Worm (Caenorhabditis elegans) whole organism, mixed stage, embryonic: Measurements from ENCODE around the gene txt-13.
A peak's percentile ranks its signal among the peaks of the same experiment; 100 is the strongest.

Source experiments
- M03D4.4 ChIP-seq: sonication (generic microtip); optimal IDR thresholded peaks from 2 replicates; lab custom pipeline; 2017; ENCODE audit warnings: mild to moderate bottlenecking, missing genetic modification characterization, missing compliant biosample characterization
- bed-3 ChIP-seq: fragments of 200-800 bp; sonication (Bioruptor generic); optimal IDR thresholded peaks from 3 replicates; lab custom pipeline; 2018; ENCODE audit warnings: mild to moderate bottlenecking, missing genetic modification characterization, moderate library complexity, missing compliant biosample characterization
- blmp-1 ChIP-seq: fragments of 150-350 bp; optimal IDR thresholded peaks from 2 replicates; lab custom pipeline; 2014; ENCODE audit warnings: missing biosample characterization, missing genetic modification characterization
- ceh-39 ChIP-seq: fragments of 150-350 bp; optimal IDR thresholded peaks from 2 replicates; lab custom pipeline; 2014; ENCODE audit warnings: missing biosample characterization, missing genetic modification characterization
- ceh-43 ChIP-seq: fragments of 200-800 bp; sonication (Bioruptor generic); optimal IDR thresholded peaks from 2 replicates; lab custom pipeline; 2018; ENCODE audit warnings: mild to moderate bottlenecking, missing genetic modification characterization, moderate library complexity, missing compliant biosample characterization
- ceh-83 ChIP-seq: fragments of 200-800 bp; sonication (Bioruptor generic); optimal IDR thresholded peaks from 2 replicates; lab custom pipeline; 2018; ENCODE audit warnings: mild to moderate bottlenecking, missing genetic modification characterization, missing compliant biosample characterization
- ces-1 ChIP-seq: fragments of 150-350 bp; optimal IDR thresholded peaks from 2 replicates; lab custom pipeline; 2014; ENCODE audit warnings: missing biosample characterization, missing genetic modification reagents, missing genetic modification characterization
- elt-1 ChIP-seq: sonication (generic microtip); optimal IDR thresholded peaks from 2 replicates; lab custom pipeline; 2017; ENCODE audit warnings: missing genetic modification characterization, mild to moderate bottlenecking, missing compliant biosample characterization, antibody characterized with exemption, moderate library complexity, borderline replicate concordance; ENCODE audit not compliant: insufficient read depth
- elt-3 ChIP-seq: fragments of 150-350 bp; optimal IDR thresholded peaks from 2 replicates; lab custom pipeline; 2014; ENCODE audit warnings: missing biosample characterization, missing genetic modification characterization
- ham-2 ChIP-seq: fragments of 200-800 bp; sonication (Bioruptor generic); optimal IDR thresholded peaks from 2 replicates; lab custom pipeline; 2018; ENCODE audit warnings: mild to moderate bottlenecking, missing genetic modification characterization, missing compliant biosample characterization
- hlh-1 ChIP-seq: fragments of 150-350 bp; optimal IDR thresholded peaks from 2 replicates; lab custom pipeline; 2014; ENCODE audit warnings: missing biosample characterization, missing genetic modification reagents, missing genetic modification characterization
- lin-13 ChIP-seq: fragments of 150-350 bp; optimal IDR thresholded peaks from 2 replicates; lab custom pipeline; 2014; ENCODE audit warnings: missing biosample characterization, missing genetic modification characterization
- lsy-2 ChIP-seq: fragments of 150-350 bp; optimal IDR thresholded peaks from 2 replicates; lab custom pipeline; 2014; ENCODE audit warnings: missing biosample characterization, missing genetic modification characterization
- mab-5 ChIP-seq: fragments of 150-350 bp; optimal IDR thresholded peaks from 2 replicates; lab custom pipeline; 2014; ENCODE audit warnings: missing biosample characterization, missing genetic modification characterization
- mep-1 ChIP-seq: fragments of 150-350 bp; optimal IDR thresholded peaks from 2 replicates; lab custom pipeline; 2017; ENCODE audit warnings: missing biosample characterization, missing genetic modification reagents, missing genetic modification characterization, inconsistent platforms
- mls-2 ChIP-seq: sonication (generic microtip); optimal IDR thresholded peaks from 2 replicates; lab custom pipeline; 2016; ENCODE audit warnings: mild to moderate bottlenecking, missing genetic modification characterization, moderate library complexity, missing compliant biosample characterization
- nhr-12 ChIP-seq: fragments of 150-350 bp; optimal IDR thresholded peaks from 2 replicates; lab custom pipeline; 2014; ENCODE audit warnings: missing biosample characterization, missing genetic modification characterization
- nhr-2 ChIP-seq: fragments of 150-350 bp; optimal IDR thresholded peaks from 2 replicates; lab custom pipeline; 2014; ENCODE audit warnings: missing biosample characterization, missing genetic modification characterization
- nhr-237 ChIP-seq: fragments of 150-350 bp; optimal IDR thresholded peaks from 2 replicates; lab custom pipeline; 2014; ENCODE audit warnings: missing biosample characterization, missing genetic modification characterization
- nhr-76 ChIP-seq: sonication (generic microtip); optimal IDR thresholded peaks from 2 replicates; lab custom pipeline; 2017; ENCODE audit warnings: missing biosample characterization, missing genetic modification characterization
- pha-4 ChIP-seq: fragments of 150-350 bp; optimal IDR thresholded peaks from 2 replicates; lab custom pipeline; 2018; ENCODE audit warnings: missing biosample characterization, missing genetic modification reagents, missing genetic modification characterization
- sem-2 ChIP-seq: fragments of 200-800 bp; sonication (Bioruptor generic); optimal IDR thresholded peaks from 2 replicates; lab custom pipeline; 2018; ENCODE audit warnings: mild to moderate bottlenecking, missing genetic modification characterization, missing compliant biosample characterization
- sptf-1 ChIP-seq: sonication (generic microtip); optimal IDR thresholded peaks from 2 replicates; lab custom pipeline; 2017; ENCODE audit warnings: mild to moderate bottlenecking, missing genetic modification characterization, moderate library complexity, missing compliant biosample characterization
- tbx-8 ChIP-seq: fragments of 200-800 bp; sonication (Bioruptor generic); optimal IDR thresholded peaks from 2 replicates; lab custom pipeline; 2018; ENCODE audit warnings: mild to moderate bottlenecking, missing genetic modification characterization, moderate library complexity, missing compliant biosample characterization
- unc-62 ChIP-seq: fragments of 150-350 bp; optimal IDR thresholded peaks from 2 replicates; lab custom pipeline; 2014; ENCODE audit warnings: missing biosample characterization, missing genetic modification reagents, missing genetic modification characterization
- zip-8 ChIP-seq: fragments of 150-350 bp; optimal IDR thresholded peaks from 2 replicates; lab custom pipeline; 2014; ENCODE audit warnings: missing biosample characterization, missing genetic modification characterization

Gene txt-13

DNA sequence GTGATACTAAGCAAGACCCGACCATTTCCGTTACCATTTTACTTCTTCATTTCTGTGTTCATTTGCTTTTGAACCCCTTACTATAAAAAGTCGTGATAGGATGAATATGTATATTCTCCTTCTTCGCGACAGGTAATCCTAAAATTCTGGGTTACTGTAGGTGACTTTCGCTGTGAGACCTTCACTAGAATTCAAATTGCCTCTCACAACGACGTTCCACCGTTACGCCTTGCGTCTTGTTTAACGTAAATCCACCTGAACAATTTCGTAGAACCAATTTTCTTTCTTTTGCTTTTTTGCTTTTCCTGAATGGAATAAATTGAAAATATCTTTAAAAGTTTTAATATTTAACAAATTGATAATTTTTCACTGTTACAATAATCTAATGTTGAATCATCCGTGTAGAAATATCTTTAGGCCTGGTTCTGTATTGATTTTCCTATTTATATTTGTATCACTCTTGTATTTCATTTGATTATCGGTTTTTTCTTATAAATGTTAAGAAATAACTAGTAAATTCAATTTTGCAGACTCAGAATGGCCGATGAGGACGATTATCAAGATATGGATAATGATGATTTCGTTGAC is 8.5 kb downstream of the txt-13 start, which contains the start of gene rpb-6:
Gene rpb-6 (plus strand): TSS at position 538 of the 588 bp plus-strand sequence.
- TF ChIP-seq bed-3 (GFP tag; lab: Kevin White, UChicago): no peak
- TF ChIP-seq lin-13 (tag; lab: Kevin White, UChicago): peak; percentile 9
- TF ChIP-seq pha-4 (tag; lab: Kevin White, UChicago): no peak
- TF ChIP-seq lsy-2 (tag; lab: Kevin White, UChicago): peak; percentile 70
- no peak for TF ChIP-seq mep-1 (tag; lab: Kevin White, UChicago)
- no peak for TF ChIP-seq M03D4.4
- TF ChIP-seq nhr-76 (tag; lab: Kevin White, UChicago): no peak

DNA sequence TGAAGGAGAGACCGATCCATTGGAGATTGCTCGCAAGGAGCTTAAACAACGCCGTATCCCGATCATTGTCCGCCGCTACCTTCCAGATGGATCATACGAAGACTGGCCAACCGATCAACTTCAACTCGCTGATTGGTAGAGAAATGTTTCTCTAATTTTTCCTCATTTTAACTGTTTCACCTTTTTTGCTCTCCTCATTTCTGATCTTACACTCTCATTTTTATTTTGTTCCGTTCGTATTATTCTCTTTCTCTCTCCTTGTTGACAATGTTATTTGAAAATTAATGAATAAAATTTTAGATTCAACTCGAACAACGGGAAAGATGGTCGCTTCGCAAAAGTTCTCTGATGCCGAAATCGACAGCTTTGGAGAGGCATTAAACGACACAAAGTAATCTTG is 9.3 kb downstream of the txt-13 start, which contains the start of gene dohh-1:
Gene dohh-1 (plus strand): TSS at position 301 of the 400 bp plus-strand sequence.
- no peak for TF ChIP-seq zip-8 (tag; lab: Kevin White, UChicago)
- TF ChIP-seq nhr-76 (tag; lab: Kevin White, UChicago): no peak
- no peak for TF ChIP-seq nhr-2 (tag; lab: Kevin White, UChicago)
- no peak for TF ChIP-seq pha-4 (tag; lab: Kevin White, UChicago)
- no peak for TF ChIP-seq sptf-1
- no peak for TF ChIP-seq M03D4.4
- TF ChIP-seq mab-5: no peak
- no peak for TF ChIP-seq ces-1

DNA sequence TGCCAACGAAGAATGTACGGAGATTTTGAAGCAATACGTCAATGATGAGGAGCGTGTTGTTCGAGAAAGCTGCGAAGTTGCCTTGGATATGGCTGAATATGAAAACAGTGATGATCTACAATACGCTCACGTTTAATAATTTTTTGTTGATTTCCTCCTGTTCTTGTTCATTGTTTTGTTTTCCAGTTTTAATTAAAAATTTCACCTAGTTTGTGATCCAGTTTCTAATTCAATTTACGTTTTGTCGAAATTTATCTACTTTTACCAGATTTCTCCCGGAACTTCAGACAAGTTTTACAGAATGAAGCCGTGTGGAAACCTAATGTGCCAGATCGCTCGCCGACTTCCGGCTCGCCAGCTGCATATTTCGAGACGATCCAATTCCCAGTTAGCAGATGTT is 10.4 kb downstream of the txt-13 start, which contains the start of gene dap-3:
Gene dap-3 (plus strand): TSS at position 301 of the 400 bp plus-strand sequence.
- no peak for TF ChIP-seq ceh-83 (GFP tag; lab: Kevin White, UChicago)
- TF ChIP-seq sptf-1: no peak
- no peak for TF ChIP-seq lsy-2 (tag; lab: Kevin White, UChicago)
- no peak for TF ChIP-seq hlh-1 (tag; lab: Kevin White, UChicago)
- no peak for TF ChIP-seq blmp-1 (tag; lab: Kevin White, UChicago)
- TF ChIP-seq elt-3: no peak
- no peak for TF ChIP-seq M03D4.4
- no peak for TF ChIP-seq pha-4 (tag; lab: Kevin White, UChicago)

DNA sequence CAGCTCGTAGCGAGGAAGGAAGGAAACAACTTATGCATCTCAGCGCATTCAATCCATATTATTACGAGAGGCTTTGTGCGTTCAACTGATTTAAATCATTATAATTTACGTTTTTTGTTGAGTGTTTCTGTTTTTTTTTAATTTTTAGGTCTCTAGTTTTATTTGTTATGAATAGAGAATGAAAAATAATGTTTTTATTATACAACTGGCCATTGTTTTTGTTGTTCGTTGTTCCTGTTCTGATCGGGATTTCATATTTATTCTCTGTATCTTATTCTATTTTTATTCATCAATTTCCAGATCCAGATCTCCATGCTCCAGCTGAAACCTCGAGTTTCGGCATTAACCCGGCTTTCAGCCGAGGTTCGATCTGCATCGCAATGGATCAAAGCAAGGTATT is 11.9 kb downstream of the txt-13 start, which contains the start of gene mrps-22:
Gene mrps-22 (plus strand): TSS at position 301 of the 400 bp plus-strand sequence.
- no peak for TF ChIP-seq lsy-2 (tag; lab: Kevin White, UChicago)
- no peak for TF ChIP-seq unc-62
- no peak for TF ChIP-seq sem-2 (GFP tag; lab: Kevin White, UChicago)
- TF ChIP-seq nhr-76 (tag; lab: Kevin White, UChicago): no peak
- no peak for TF ChIP-seq elt-3
- TF ChIP-seq mls-2: no peak
- no peak for TF ChIP-seq hlh-1 (tag; lab: Kevin White, UChicago)
- no peak for TF ChIP-seq ceh-83 (GFP tag; lab: Kevin White, UChicago)
- no peak for TF ChIP-seq ces-1
- no peak for TF ChIP-seq tbx-8 (GFP tag; lab: Kevin White, UChicago)
- no peak for TF ChIP-seq mab-5
- no peak for TF ChIP-seq pha-4 (tag; lab: Kevin White, UChicago)
- no peak for TF ChIP-seq ceh-39 (tag; lab: Kevin White, UChicago)

DNA sequence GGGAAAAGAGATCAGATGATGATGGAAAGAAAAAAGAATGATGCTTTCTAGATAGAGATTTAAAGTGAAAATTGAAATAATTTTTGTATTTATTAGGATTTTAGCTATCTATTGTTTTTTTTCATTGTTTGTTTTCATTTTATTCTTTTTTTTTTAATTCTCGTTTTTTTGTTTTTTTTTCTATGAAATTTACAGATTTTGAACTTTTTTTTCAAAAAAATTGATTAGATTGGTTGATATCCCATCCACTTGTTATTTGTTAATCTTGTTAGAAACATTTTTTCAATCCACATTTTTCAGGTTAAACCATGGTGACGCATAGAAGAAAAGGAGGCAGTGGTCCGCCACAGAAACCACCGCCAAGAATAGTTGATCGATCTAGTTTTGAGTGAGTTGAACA is 13.6 kb downstream of the txt-13 start, which contains the start of gene algn-9:
Gene algn-9 (plus strand): TSS at position 301 of the 400 bp plus-strand sequence.
- no peak for TF ChIP-seq unc-62
- no peak for TF ChIP-seq pha-4 (tag; lab: Kevin White, UChicago)
- TF ChIP-seq nhr-12: no peak
- TF ChIP-seq ham-2 (GFP tag; lab: Kevin White, UChicago): no peak
- no peak for TF ChIP-seq mep-1 (tag; lab: Kevin White, UChicago)
- no peak for TF ChIP-seq nhr-237 (tag; lab: Kevin White, UChicago)
- no peak for TF ChIP-seq elt-1
- no peak for TF ChIP-seq lin-13 (tag; lab: Kevin White, UChicago)
- TF ChIP-seq mab-5: no peak
- TF ChIP-seq ceh-43 (GFP tag; lab: Kevin White, UChicago): no peak

DNA sequence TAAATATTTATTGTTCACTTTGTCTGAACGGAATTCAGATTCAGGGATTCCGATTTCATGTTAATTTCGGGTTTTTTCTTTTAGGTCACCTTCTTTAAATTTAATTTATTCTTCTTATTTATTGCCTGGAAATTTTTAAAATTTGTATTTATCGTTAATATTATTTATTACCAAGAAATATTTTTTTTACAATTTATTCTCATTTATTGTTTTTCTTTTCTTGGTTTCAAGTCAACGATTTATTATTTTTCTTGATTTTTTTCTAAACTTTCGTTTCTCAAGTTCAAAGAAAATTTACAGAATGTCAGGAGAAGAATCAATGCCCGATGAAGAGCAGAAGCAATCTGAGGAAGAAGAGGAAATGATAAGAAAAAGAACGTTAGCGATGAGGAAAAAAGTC is 17.3 kb downstream of the txt-13 start, which contains the start of gene crn-3:
Gene crn-3 (plus strand): TSS at position 301 of the 400 bp plus-strand sequence.
- TF ChIP-seq hlh-1 (tag; lab: Kevin White, UChicago) (no peak), nhr-76 (tag; lab: Kevin White, UChicago) (no peak), mls-2 (no peak), ceh-39 (tag; lab: Kevin White, UChicago) (no peak), tbx-8 (GFP tag; lab: Kevin White, UChicago) (no peak), mab-5 (no peak), M03D4.4 (no peak), ces-1 (no peak), elt-3 (no peak), sptf-1 (no peak)
